Worm (Caenorhabditis elegans) whole organism, mixed stage, embryonic: ENCODE measurements around the gene zyg-12.

ENCODE experiments used
- cnd-1 ChIP-seq: fragments of 200-800 bp; sonication (Bioruptor generic); optimal IDR thresholded peaks from 2 replicates; lab custom pipeline; 2018; ENCODE audit warnings: mild to moderate bottlenecking, missing genetic modification characterization, missing compliant biosample characterization
- mab-5 ChIP-seq: fragments of 150-350 bp; optimal IDR thresholded peaks from 2 replicates; lab custom pipeline; 2014; ENCODE audit warnings: missing biosample characterization, missing genetic modification characterization
- pha-4 ChIP-seq: fragments of 150-350 bp; optimal IDR thresholded peaks from 2 replicates; lab custom pipeline; 2018; ENCODE audit warnings: missing biosample characterization, missing genetic modification reagents, missing genetic modification characterization

DNA sequence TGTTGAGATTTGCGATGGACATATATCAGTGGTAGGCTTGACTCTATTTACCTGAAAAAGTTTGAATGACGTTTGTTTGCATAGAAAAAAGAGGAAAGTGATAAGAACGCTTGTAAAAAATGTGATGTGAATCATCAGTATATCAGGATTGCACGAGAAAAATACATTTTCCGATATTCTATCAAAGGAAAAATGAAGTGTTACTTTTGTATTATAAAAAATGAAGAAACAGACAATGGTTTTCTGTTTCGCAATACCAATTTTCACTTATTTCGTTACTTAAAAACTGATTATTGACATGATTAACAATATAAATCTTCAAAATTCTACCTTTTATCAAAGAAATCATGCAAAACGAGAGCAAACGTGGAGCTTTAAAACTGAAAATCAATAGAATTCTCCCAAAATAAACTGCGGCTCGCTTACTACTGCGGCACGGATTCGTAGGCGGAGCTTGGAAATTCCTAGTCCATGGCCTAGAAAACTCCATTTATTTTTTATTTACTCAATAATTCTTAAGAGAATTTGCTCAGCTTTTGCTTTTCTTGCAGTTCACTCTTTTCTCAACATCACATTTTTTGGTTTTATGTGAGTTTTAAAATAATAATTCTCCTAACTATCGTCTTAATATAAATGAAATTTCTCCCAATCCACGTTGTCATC, 44.0 kb downstream of the zyg-12 start, which contains the start of the genes eif-1 and vps-24:
- TF ChIP-seq mab-5 (tag; lab: Kevin White, UChicago) (no peak), pha-4 (tag; lab: Kevin White, UChicago) (no peak), cnd-1 (tag; lab: Kevin White, UChicago) (no peak)
